Worm (Caenorhabditis elegans) whole organism, mixed stage, embryonic: ENCODE results near the gene vab-3.

Source experiments
- ces-1 ChIP-seq: fragments of 150-350 bp; optimal IDR thresholded peaks from 2 replicates; lab custom pipeline; 2014; ENCODE audit warnings: missing biosample characterization, missing genetic modification reagents, missing genetic modification characterization
- drap-1 ChIP-seq: fragments of 200-800 bp; sonication (Bioruptor generic); optimal IDR thresholded peaks from 3 replicates; lab custom pipeline; 2018; ENCODE audit warnings: mild to moderate bottlenecking, missing genetic modification characterization, missing compliant biosample characterization
- elt-1 ChIP-seq: sonication (generic microtip); optimal IDR thresholded peaks from 2 replicates; lab custom pipeline; 2017; ENCODE audit warnings: missing genetic modification characterization, mild to moderate bottlenecking, missing compliant biosample characterization, antibody characterized with exemption, moderate library complexity, borderline replicate concordance; ENCODE audit not compliant: insufficient read depth
- lin-13 ChIP-seq: fragments of 150-350 bp; optimal IDR thresholded peaks from 2 replicates; lab custom pipeline; 2014; ENCODE audit warnings: missing biosample characterization, missing genetic modification characterization
- mab-5 ChIP-seq: fragments of 150-350 bp; optimal IDR thresholded peaks from 2 replicates; lab custom pipeline; 2014; ENCODE audit warnings: missing biosample characterization, missing genetic modification characterization
- nhr-237 ChIP-seq: fragments of 150-350 bp; optimal IDR thresholded peaks from 2 replicates; lab custom pipeline; 2014; ENCODE audit warnings: missing biosample characterization, missing genetic modification characterization
- unc-120 ChIP-seq: sonication (generic microtip); optimal IDR thresholded peaks from 2 replicates; lab custom pipeline; 2017; ENCODE audit warnings: missing genetic modification characterization, missing compliant biosample characterization; ENCODE audit not compliant: poor library complexity, severe bottlenecking

- TF ChIP-seq nhr-237 (tag; lab: Kevin White, UChicago) = no peak
- no peak for TF ChIP-seq lin-13
- no peak for TF ChIP-seq elt-1 (tag; lab: Kevin White, UChicago)
- no peak for TF ChIP-seq drap-1 (GFP tag; lab: Kevin White, UChicago)
- TF ChIP-seq ces-1 (GFP tag; lab: Kevin White, UChicago) = no peak
- no peak for TF ChIP-seq unc-120 (tag; lab: Kevin White, UChicago)
- TF ChIP-seq mab-5 (tag; lab: Kevin White, UChicago) = no peak
Observed at ce11 chrX:10491044-10491443, 8.6 kb upstream of the vab-3 start, which contains the start of gene C33D3.5.
